Worm (Caenorhabditis elegans): ENCODE measurements around the gene M163.9.

Gene M163.9

ce11 chrX:14515028-14515427 is 45.6 kb downstream of the M163.9 start, which contains the start of gene gcsh-1:
TSS of gene gcsh-1 (minus strand) at chrX:14515073.
- TF ChIP-seq ztf-29 (GFP tag; IDR thresholded peaks at IDR 0.05): no peak
- no peak for TF ChIP-seq flt-1 (GFP tag; IDR thresholded peaks at IDR 0.05)
- no peak for TF ChIP-seq med-1 (GFP tag; optimal IDR thresholded peaks at IDR 0.05; ENCODE audit: insufficient read depth)
- TF ChIP-seq ref-1 (GFP tag; conservative IDR thresholded peaks at IDR 0.05): no peak
- no peak for TF ChIP-seq cog-1 (tag; optimal IDR thresholded peaks at IDR 0.05)
- no peak for TF ChIP-seq tab-1 (GFP tag; IDR thresholded peaks at IDR 0.05)
- no peak for TF ChIP-seq klf-2 (GFP tag; conservative IDR thresholded peaks at IDR 0.05)
- TF ChIP-seq T22C8.4 (GFP tag; IDR thresholded peaks at IDR 0.05): no peak
- no peak for TF ChIP-seq ztf-23 (GFP tag; IDR thresholded peaks at IDR 0.05)

ce11 chrX:14516560-14516959 is 47.2 kb downstream of the M163.9 start, which contains the start of gene D1025.10:
TSS of gene D1025.10 (plus strand) at chrX:14516860.
- no peak for TF ChIP-seq flt-1 (GFP tag; IDR thresholded peaks at IDR 0.05)
- no peak for TF ChIP-seq med-1 (GFP tag; optimal IDR thresholded peaks at IDR 0.05; ENCODE audit: insufficient read depth)
- TF ChIP-seq ref-1 (GFP tag; conservative IDR thresholded peaks at IDR 0.05): no peak
- no peak for TF ChIP-seq tab-1 (GFP tag; IDR thresholded peaks at IDR 0.05)

- TF ChIP-seq med-1 (GFP tag; optimal IDR thresholded peaks at IDR 0.05; ENCODE audit: insufficient read depth) (no peak), cog-1 (tag; optimal IDR thresholded peaks at IDR 0.05) (no peak), klf-2 (GFP tag; conservative IDR thresholded peaks at IDR 0.05) (no peak), ztf-29 (GFP tag; IDR thresholded peaks at IDR 0.05) (no peak), ref-1 (GFP tag; conservative IDR thresholded peaks at IDR 0.05) (no peak), ztf-23 (GFP tag; IDR thresholded peaks at IDR 0.05) (no peak)
Observed at ce11 chrX:14517842-14518241, 48.5 kb downstream of the M163.9 start.
